Worm (Caenorhabditis elegans): Measurements from ENCODE around the gene grsp-1.

grsp-1 gene

ce11 chrV:19643015-19643414, 33.7 kb downstream of the grsp-1 start:
- no peak for TF ChIP-seq cey-2 (tag; optimal IDR thresholded peaks at IDR 0.05; ENCODE audit: borderline replicate concordance, insufficient read depth)
- TF ChIP-seq egl-27 (tag; optimal IDR thresholded peaks at IDR 0.05): no peak
- TF ChIP-seq dve-1 (tag; optimal IDR thresholded peaks at IDR 0.05; ENCODE audit: insufficient read depth): peak; percentile 91
- TF ChIP-seq daf-12 (tag; optimal IDR thresholded peaks at IDR 0.05): no peak
- TF ChIP-seq nhr-102 (tag; optimal IDR thresholded peaks at IDR 0.05): peak; percentile 90
- TF ChIP-seq ctbp-1 (GFP tag; IDR thresholded peaks at IDR 0.05): peak; percentile 93
- peak; percentile 93 for TF ChIP-seq nhr-111 (GFP tag; optimal IDR thresholded peaks at IDR 0.05)
- TF ChIP-seq dmd-6 (GFP tag; IDR thresholded peaks at IDR 0.05): peak; percentile 83
- TF ChIP-seq hif-1 (tag; optimal IDR thresholded peaks at IDR 0.05): peak; percentile 21 to 68
- peak; percentile 15 for TF ChIP-seq jun-1 (tag; optimal IDR thresholded peaks at IDR 0.05)
- TF ChIP-seq hlh-11 (tag; optimal IDR thresholded peaks at IDR 0.05): peak; percentile 79
- TF ChIP-seq madf-5 (GFP tag; IDR thresholded peaks at IDR 0.05): peak; percentile 94 to 97
- TF ChIP-seq hmg-1.1 (GFP tag; IDR thresholded peaks at IDR 0.05): peak; percentile 96
- TF ChIP-seq lin-38 (GFP tag; IDR thresholded peaks at IDR 0.05): peak; percentile 89
- TF ChIP-seq dmd-9 (GFP tag; IDR thresholded peaks at IDR 0.05): peak; percentile 89
- no peak for TF ChIP-seq ceh-62 (tag; optimal IDR thresholded peaks at IDR 0.05)
- TF ChIP-seq duxl-1 (tag; optimal IDR thresholded peaks at IDR 0.05; ENCODE audit: poor library complexity): peak; percentile 95
- TF ChIP-seq T26A8.4 (GFP tag; IDR thresholded peaks at IDR 0.05): peak; percentile 95
- peak; percentile 94 for TF ChIP-seq D1046.2 (GFP tag; IDR thresholded peaks at IDR 0.05)
- peak; percentile 93 for TF ChIP-seq Y5F2A.4 (GFP tag; optimal IDR thresholded peaks at IDR 0.05)
- peak; percentile 96 for TF ChIP-seq madf-9 (GFP tag; conservative IDR thresholded peaks at IDR 0.05)
- TF ChIP-seq F49E8.2 (tag; optimal IDR thresholded peaks at IDR 0.05; ENCODE audit: borderline replicate concordance): peak; percentile 95
- TF ChIP-seq lin-1 (GFP tag; IDR thresholded peaks at IDR 0.05): peak; percentile 87
- no peak for TF ChIP-seq skn-1 (tag; optimal IDR thresholded peaks at IDR 0.05)
- TF ChIP-seq mxl-3 (GFP tag; optimal IDR thresholded peaks at IDR 0.05): no peak
- TF ChIP-seq F26F4.8 (GFP tag; conservative IDR thresholded peaks at IDR 0.05): peak; percentile 99
- TF ChIP-seq ces-1 (GFP tag; optimal IDR thresholded peaks at IDR 0.05): no peak
- TF ChIP-seq aly-2 (tag; optimal IDR thresholded peaks at IDR 0.05): no peak
- TF ChIP-seq ceh-32 (tag; optimal IDR thresholded peaks at IDR 0.05; ENCODE audit: poor library complexity): no peak
- TF ChIP-seq zfp-2 (tag; optimal IDR thresholded peaks at IDR 0.05): peak; percentile 75
- peak; percentile 95 for TF ChIP-seq Y75B8A.6 (GFP tag; IDR thresholded peaks at IDR 0.05)
- TF ChIP-seq set-16 (GFP tag; IDR thresholded peaks at IDR 0.05): peak; percentile 81
- TF ChIP-seq nhr-11 (tag; optimal IDR thresholded peaks at IDR 0.05): peak; percentile 70
- peak; percentile 90 for TF ChIP-seq vab-7 (GFP tag; IDR thresholded peaks at IDR 0.05)
- TF ChIP-seq ceh-82 (tag; optimal IDR thresholded peaks at IDR 0.05): no peak
- TF ChIP-seq Y105C5A.15 (GFP tag; IDR thresholded peaks at IDR 0.05): peak; percentile 97
- TF ChIP-seq F10B5.3 (tag; optimal IDR thresholded peaks at IDR 0.05): peak; percentile 87
- no peak for TF ChIP-seq nhr-76 (tag; optimal IDR thresholded peaks at IDR 0.05)
- TF ChIP-seq lim-7 (GFP tag; IDR thresholded peaks at IDR 0.05): peak; percentile 97
- no peak for TF ChIP-seq R02D3.7 (tag; optimal IDR thresholded peaks at IDR 0.05)
- peak; percentile 88 for TF ChIP-seq saeg-2 (GFP tag; IDR thresholded peaks at IDR 0.05)
- TF ChIP-seq fkh-10 (GFP tag; optimal IDR thresholded peaks at IDR 0.05): no peak
- TF ChIP-seq nhr-41 (GFP tag; IDR thresholded peaks at IDR 0.05): peak; percentile 95
- 0 out of 2 replicates have a peak, but pooled peaks have one; percentile 11 for TF ChIP-seq tag-97 (GFP tag; IDR thresholded peaks at IDR 0.05)
- TF ChIP-seq unc-62 (GFP tag; optimal IDR thresholded peaks at IDR 0.05 in 1 of 2): peak in 1 of 2 experiments; percentile 84
- TF ChIP-seq unc-62 (tag; optimal IDR thresholded peaks at IDR 0.05): no peak
- peak in 1 of 2 experiments; percentile 56 for TF ChIP-seq mdl-1 (tag; optimal IDR thresholded peaks at IDR 0.05)
- TF ChIP-seq lin-13 (GFP tag; optimal IDR thresholded peaks at IDR 0.05): peak; percentile 93
- peak; percentile 98 for TF ChIP-seq dmd-8 (GFP tag; IDR thresholded peaks at IDR 0.05)
- TF ChIP-seq arid-1 (GFP tag; conservative IDR thresholded peaks at IDR 0.05): peak; percentile 93
- TF ChIP-seq pqm-1 (tag; optimal IDR thresholded peaks at IDR 0.05): peak; percentile 18

All from whole organism, L4 larva.